Fruit fly (Drosophila melanogaster) whole organism, embryonic: ENCODE measurements around the gene esc.

Experiments used
- CG10979 ChIP-seq: fragments of 200-800 bp; sonication (Bioruptor generic); optimal IDR thresholded peaks from 2 replicates; lab custom pipeline; 2018; ENCODE audit warnings: missing biosample characterization, mild to moderate bottlenecking, missing genetic modification characterization, moderate library complexity
- CG13424 ChIP-seq: fragments of 200-800 bp; sonication (Bioruptor generic); optimal IDR thresholded peaks from 2 replicates; lab custom pipeline; 2019; ENCODE audit warnings: missing biosample characterization, mild to moderate bottlenecking, missing genetic modification characterization, moderate library complexity
- CG14014 ChIP-seq: fragments of 200-800 bp; sonication (Bioruptor generic); IDR thresholded peaks from 2 replicates; pipeline ENCODE4 v1.3.6; 2022; ENCODE audit warnings: missing biosample characterization, missing genetic modification characterization
- CG14710 ChIP-seq: fragments of 200-800 bp; sonication (Bioruptor generic); optimal IDR thresholded peaks from 3 replicates; lab custom pipeline; 2019; ENCODE audit warnings: missing biosample characterization, mild to moderate bottlenecking, missing genetic modification characterization, moderate library complexity
- CG34376 ChIP-seq: fragments of 200-800 bp; sonication (Bioruptor generic); optimal IDR thresholded peaks from 2 replicates; lab custom pipeline; 2018; ENCODE audit warnings: missing biosample characterization, mild to moderate bottlenecking, missing genetic modification characterization
- CG43689 ChIP-seq: fragments of 200-800 bp; sonication (Bioruptor generic); IDR thresholded peaks from 2 replicates; pipeline ENCODE4 v1.3.6; 2022; ENCODE audit warnings: missing biosample characterization, missing genetic modification characterization
- HLH54F ChIP-seq: fragments of 200-800 bp; sonication (Bioruptor generic); optimal IDR thresholded peaks from 3 replicates; lab custom pipeline; 2016; ENCODE audit warnings: missing biosample characterization, missing genetic modification characterization
- z ChIP-seq: fragments of 200-800 bp; sonication (Bioruptor generic); IDR thresholded peaks from 3 replicates; pipeline ENCODE4 v1.3.6; 2022; ENCODE audit warnings: missing biosample characterization, missing genetic modification characterization

DNA sequence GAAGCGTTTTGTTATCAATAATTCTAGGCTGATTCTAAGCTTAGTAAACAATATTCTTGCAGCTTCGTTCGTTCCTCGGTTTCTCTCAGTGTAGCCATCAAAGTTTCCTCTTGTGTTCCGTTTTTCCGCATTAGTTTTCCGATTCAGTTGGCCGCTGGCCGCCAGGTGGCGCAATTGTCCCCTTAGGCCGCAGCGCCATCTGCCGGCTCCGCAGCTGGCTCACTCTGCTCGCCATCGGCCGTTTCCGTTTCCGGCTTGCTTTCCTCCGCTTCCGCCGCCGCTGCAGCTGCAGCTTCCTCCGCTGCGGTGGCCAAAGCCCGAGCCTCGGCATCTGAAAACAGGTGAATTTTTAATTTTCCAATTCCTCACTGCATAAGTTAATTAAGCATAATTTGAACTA is 12.8 kb downstream of the esc start:
- TF ChIP-seq CG34376, result peak; percentile 98
- peak; percentile 83 for TF ChIP-seq CG14014 (GFP tag; lab: Robert Waterston, UW)
- TF ChIP-seq CG14710 (tag; lab: Kevin White, UChicago), result peak; percentile 90
- peak; percentile 81 for TF ChIP-seq CG43689 (GFP tag; lab: Robert Waterston, UW)
- peak; percentile 76 for TF ChIP-seq HLH54F (GFP tag; lab: Kevin White, UChicago)
- peak; percentile 93 for TF ChIP-seq CG10979
- peak; percentile 76 for TF ChIP-seq CG13424 (tag; lab: Kevin White, UChicago)
- peak; percentile 77 for TF ChIP-seq z (GFP tag; lab: Robert Waterston, UW)
